Worm (Caenorhabditis elegans) whole organism, L4 larva: ENCODE results near the gene lips-1.

Experiments
- Y48G9A.11 ChIP-seq: fragments of 200-800 bp; sonication (Bioruptor generic); IDR thresholded peaks from 2 replicates; pipeline ENCODE4 v1.3.6; 2022; ENCODE audit warnings: missing genetic modification reagents, missing genetic modification characterization, missing compliant biosample characterization
- fkh-10 ChIP-seq: fragments of 150-350 bp; optimal IDR thresholded peaks from 2 replicates; lab custom pipeline; 2014; ENCODE audit warnings: missing biosample characterization, missing genetic modification reagents, missing genetic modification characterization
- gei-8 ChIP-seq: fragments of 200-800 bp; sonication (Bioruptor generic); optimal IDR thresholded peaks from 2 replicates; lab custom pipeline; 2018; ENCODE audit warnings: mild to moderate bottlenecking, missing genetic modification characterization, missing compliant biosample characterization
- hlh-11 ChIP-seq: fragments of 200-800 bp; sonication (Bioruptor generic); optimal IDR thresholded peaks from 2 replicates; lab custom pipeline; 2018; ENCODE audit warnings: mild to moderate bottlenecking, missing genetic modification characterization, missing compliant biosample characterization
- madf-9 ChIP-seq: fragments of 200-800 bp; sonication (Bioruptor generic); conservative IDR thresholded peaks from 2 replicates; pipeline ENCODE4 v1.3.6; 2022; ENCODE audit warnings: missing genetic modification reagents, missing genetic modification characterization, missing compliant biosample characterization
- nhr-111 ChIP-seq: fragments of 200-800 bp; sonication (Bioruptor generic); optimal IDR thresholded peaks from 2 replicates; lab custom pipeline; 2018; ENCODE audit warnings: mild to moderate bottlenecking, missing genetic modification characterization, missing compliant biosample characterization
- nhr-28 ChIP-seq: fragments of 150-350 bp; optimal IDR thresholded peaks from 2 replicates; lab custom pipeline; 2014; ENCODE audit warnings: missing biosample characterization, missing genetic modification characterization
- nhr-77 ChIP-seq: fragments of 150-350 bp; optimal IDR thresholded peaks from 2 replicates; lab custom pipeline; 2014; ENCODE audit warnings: missing biosample characterization, missing genetic modification characterization

DNA sequence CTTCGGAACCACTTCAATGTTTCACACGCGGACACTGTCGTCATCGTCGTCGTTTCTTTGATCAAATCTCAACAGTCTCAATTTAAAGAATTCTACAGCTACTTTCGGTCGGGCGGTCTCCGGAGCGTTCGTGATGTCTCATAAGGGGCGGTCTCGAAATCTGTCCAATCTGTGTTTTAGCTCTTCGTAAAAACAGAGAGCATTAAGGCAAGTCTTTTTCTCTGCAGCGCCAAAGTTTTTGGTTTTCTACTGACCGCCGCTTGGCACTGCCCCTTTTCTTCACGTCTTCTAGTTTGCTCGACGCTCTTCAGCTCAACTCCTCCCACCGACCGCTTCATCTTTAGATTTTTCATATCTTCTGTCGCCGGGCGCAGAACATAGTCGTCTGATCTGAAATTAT, at the start of gene lips-1:
- TF ChIP-seq gei-8 (GFP tag; lab: Kevin White, UChicago) (no peak), Y48G9A.11 (GFP tag; lab: Robert Waterston, UW) (no peak), hlh-11 (tag; lab: Kevin White, UChicago) (no peak), nhr-28 (no peak), madf-9 (GFP tag; lab: Robert Waterston, UW) (no peak), nhr-77 (no peak), nhr-111 (GFP tag; lab: Kevin White, UChicago) (no peak), fkh-10 (GFP tag; lab: Kevin White, UChicago) (no peak)
